Worm (Caenorhabditis elegans) whole organism, dauer: ENCODE measurements around the gene mnk-1.
A peak's percentile ranks its signal among the peaks of the same experiment; 100 is the strongest.

Source experiments
- unc-62 ChIP-seq: sonication (generic microtip); optimal IDR thresholded peaks from 2 replicates; lab custom pipeline; 2017; ENCODE audit warnings: missing biosample characterization, missing genetic modification reagents, missing genetic modification characterization

Gene mnk-1

DNA sequence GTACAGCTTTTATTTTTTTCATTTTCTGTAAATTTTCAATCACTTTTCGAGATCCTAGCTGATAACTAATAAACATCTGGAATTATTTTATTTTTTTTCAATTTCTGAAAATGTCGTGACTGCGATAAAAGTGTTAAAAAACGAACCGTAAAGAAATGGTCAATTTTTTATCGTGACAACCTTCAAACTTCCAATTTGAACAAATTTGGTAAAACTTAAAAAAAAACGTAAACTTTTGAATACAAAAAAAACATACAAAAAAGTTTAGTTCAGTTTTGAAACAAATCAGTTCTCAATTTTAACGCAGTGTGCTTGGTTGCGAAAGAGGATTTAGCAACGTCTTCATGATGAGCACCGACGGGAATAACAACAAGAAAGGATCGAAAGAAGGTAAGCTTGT is 17.1 kb upstream of the mnk-1 start, which contains the start of gene C06A1.3:
TSS of gene C06A1.3 (plus strand) at position 301 of the 400 bp plus-strand sequence.
- no peak for TF ChIP-seq unc-62 (GFP tag; lab: Kevin White, UChicago)

DNA sequence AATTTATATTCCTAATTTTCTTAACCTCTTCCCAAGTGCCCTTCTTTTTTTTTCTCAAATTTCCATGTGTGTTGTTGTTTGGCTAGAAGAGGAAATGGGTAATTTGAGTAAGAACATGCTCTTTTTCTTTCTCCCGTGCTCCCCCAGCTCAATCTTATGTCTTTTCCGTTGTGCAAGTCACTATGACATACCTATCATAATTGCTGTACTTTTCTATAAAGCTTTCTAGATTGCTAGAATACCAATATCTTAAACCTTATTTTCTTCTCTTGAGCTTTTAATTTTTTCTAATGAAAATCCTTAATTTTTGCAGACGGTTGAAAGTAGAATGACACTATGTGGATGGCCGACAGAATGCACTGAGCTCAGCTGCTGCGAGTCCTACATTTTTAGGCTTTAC is 15.5 kb upstream of the mnk-1 start, which contains the start of gene txt-13:
TSS of gene txt-13 (plus strand) at position 301 of the 400 bp plus-strand sequence.
- TF ChIP-seq unc-62 (GFP tag; lab: Kevin White, UChicago) = no peak

DNA sequence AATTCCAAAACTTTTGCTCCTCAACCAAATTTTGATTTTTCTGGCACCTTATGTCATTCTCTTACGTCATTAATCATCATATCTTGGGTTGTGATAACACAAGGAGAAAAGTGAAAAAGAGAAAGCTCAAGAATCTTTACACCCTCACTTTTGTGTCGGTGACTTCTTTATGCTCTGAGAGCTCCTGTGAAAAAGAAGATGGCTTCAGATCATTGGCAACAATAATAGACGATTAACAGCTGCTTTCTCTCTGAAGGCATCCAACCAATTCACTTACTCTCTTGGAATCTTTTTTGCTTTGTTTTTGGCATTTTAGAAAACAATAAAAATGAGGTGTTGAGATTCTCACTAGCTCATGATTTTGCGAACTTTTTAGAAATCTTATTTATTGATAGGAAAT is 14.7 kb upstream of the mnk-1 start:
- no peak for TF ChIP-seq unc-62 (GFP tag; lab: Kevin White, UChicago)

DNA sequence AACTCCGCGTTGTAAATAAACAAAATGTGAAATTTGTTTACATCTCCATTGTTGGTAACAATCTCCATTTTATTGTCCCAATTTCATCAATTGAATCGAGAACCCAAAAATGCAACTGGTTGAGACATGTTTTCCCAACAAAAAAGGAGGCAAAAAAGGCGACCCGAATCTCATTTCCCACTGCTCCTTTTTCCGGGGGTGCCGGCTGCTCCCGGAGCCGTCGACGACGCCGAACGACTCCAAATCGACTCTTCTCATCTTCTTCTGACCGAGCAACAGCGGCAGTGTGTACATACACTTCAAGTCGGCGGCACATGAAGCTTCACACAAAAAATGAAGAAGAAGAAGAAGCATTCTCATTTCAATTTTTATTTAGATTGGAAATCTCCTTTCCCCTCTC is 11.6 kb upstream of the mnk-1 start:
- no peak for TF ChIP-seq unc-62 (GFP tag; lab: Kevin White, UChicago)

DNA sequence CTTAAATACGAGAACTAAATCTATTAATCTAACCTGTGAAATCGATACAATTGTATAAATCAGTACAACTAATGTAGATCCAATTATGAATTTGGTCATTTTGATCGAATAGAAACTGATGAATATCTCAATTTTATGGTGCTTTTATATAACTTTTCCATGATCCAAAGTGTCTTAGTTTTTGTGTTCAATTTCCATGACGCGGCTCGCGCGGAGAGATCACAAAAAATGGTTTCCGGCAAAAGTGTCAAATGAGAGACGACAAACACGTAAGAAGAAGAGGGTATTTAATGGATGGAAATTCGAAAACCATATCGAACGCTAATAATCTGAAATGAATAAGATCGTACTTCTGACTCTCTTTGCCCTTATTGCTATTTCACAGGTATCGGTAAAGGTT is 9.7 kb upstream of the mnk-1 start, which contains the start of the genes C06A1.6 and C06A1.7:
TSS of gene C06A1.6 (minus strand) at position 101 of the 400 bp plus-strand sequence.
TSS of gene C06A1.7 (plus strand) at position 314 of the 400 bp plus-strand sequence.
- no peak for TF ChIP-seq unc-62 (GFP tag; lab: Kevin White, UChicago)

DNA sequence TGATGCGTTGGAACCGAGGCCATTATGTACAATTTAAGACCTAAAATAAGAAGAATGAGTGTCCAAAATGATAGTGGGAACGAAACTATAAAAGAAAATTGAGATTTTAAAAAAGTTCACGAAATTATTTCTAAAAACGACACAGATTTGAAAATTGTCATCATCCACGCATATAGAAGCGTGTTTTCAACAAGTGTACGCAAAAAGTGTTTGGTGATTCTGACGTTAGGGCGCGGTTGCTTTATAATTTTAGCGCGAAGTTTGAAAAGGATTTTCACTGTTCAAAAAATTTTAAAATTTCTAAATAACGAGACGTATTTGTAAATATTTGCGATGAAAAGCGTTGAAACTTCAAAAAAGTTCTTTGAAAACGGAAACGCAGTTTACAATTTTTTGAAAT is 8.5 kb upstream of the mnk-1 start, which contains the start of gene cdc-48.1:
TSS of gene cdc-48.1 (minus strand) at position 40 of the 400 bp plus-strand sequence.
- peak; percentile 74 for TF ChIP-seq unc-62 (GFP tag; lab: Kevin White, UChicago)

DNA sequence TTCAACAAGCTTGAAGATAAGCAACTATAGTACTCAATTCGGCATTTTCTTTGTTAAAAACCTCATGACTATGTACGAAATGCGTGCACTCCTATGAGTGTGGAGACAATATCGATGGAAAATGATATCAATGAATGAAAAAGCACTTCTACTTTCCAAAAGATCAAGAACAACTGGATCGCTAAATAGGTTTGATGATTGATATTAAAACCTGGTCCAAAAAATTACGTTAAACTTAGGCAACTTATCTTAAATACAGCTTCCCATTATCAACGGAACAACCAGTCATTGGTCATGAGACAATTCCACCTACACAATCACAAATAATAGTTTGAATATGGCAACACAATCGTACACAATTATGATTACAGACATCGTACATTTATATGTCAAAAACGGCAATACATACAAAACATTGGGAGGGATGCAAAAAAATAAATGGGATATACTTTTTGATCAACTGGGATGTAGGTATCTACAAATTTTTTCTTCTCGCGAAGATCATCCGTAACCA is 4.9 kb upstream of the mnk-1 start:
- no peak for TF ChIP-seq unc-62 (GFP tag; lab: Kevin White, UChicago)

DNA sequence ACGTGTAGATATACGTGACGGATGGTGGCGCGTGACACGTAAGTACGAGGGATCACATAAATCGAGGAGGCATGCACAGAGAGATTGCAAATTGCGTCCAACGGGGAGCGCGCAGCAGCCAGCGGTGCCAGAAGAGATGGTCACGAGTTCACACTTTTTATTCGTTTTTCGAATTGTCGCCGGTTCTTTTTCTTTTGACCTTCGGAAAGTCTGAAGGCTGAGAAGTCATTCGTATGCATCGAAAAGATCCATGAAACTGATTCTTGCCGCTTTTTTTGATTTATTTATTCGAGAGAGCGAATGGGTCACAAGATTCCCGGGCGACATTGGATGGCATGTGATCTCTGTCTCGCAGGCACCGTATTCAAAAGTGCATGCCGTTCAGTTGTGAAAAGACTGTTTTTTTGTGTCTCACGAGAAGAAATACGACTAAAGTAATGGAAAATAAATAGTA is 4.1 kb upstream of the mnk-1 start:
- no peak for TF ChIP-seq unc-62 (GFP tag; lab: Kevin White, UChicago)

DNA sequence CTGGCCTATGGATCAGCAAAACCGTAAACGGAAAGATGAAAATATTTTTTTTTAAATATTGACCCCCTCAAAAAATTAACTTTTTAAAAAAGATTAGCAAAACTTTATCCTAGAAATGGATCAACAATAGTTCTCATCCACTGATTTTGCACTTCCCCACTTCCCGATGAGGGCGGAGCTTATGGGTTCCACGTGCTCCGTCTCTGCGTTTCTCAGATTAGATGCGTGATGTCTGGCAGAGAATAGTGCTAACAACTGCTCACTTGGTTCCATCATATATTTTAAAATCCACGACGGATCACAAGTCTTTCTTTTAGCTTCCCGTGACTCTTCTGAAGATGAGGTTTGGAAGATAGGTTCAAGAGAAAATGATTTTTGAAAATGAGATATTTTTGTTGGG is 3.5 kb upstream of the mnk-1 start:
- TF ChIP-seq unc-62 (GFP tag; lab: Kevin White, UChicago) = no peak

DNA sequence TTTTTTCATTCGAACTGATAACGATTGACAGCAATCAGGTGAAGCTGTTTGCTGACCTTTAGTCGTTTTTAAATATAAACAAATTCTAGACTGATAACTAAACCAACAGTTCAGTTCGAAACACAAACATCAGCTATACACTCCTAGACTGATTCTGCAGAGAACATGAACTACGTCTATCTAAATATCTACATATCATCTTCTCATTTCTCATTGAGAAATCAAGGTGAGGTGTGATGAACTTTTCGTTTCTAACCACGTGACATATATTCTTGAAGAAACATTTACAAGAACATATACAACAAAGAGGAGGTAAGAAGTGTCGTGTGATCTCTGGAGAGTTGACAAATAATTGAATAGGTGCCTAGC is 2.3 kb upstream of the mnk-1 start:
- no peak for TF ChIP-seq unc-62 (GFP tag; lab: Kevin White, UChicago)

DNA sequence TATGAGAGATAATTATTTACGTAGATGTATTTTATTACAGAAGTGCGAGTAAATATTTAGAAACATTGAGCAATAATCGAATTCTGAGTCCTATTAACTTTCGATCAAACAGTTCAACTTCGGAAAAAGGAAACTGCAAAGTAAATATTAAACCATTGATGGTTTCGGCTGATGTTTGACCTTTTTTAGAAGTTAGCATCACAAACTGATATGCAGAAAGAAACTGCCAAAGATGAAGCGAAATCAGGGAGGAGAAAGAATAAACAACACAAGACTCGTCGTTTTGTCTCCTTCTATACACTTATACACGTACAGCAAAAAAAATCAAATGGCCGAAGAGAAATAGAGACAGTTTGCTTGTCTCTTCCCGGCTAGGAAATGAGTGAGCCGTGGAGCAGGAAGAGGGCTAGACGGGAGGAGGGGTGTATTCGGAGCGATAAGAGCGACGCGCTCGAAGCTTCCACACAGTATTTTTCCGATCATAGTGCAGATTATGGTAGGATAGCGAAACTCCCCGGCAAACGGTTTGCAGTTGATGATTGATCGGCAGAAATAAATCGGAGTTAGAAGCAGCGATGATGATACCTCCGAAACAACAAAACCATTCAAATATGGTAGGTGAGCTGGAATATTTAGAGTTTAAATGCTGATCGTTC is 1.8 kb upstream of the mnk-1 start:
- no peak for TF ChIP-seq unc-62 (GFP tag; lab: Kevin White, UChicago)

DNA sequence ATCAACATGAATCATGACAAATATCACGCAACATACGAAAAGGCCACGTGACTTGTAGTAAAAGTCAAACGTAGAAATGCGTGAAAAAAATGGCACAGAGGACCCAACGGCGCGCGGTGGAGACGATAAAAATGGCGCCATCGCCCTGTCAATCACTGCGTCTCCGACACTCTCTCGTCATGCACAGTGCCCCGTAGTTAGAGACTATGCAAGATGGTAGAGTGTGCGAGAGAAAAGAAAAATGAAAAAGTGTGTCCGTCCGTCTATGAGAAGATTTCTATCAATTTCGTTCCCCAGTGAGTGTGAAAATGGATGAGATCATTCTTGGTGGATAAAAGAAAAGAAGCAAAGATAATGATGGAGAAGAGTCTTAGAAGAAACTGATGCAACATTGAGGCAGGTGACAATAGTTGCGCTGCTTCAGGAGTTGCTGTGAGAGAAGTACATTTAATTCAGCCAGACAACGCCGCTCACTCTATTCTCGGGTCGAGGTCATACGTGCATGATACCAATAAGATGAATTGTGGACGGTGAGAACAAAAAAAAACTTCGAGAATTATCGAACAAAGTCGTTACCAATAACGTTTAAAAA is 736 bp upstream of the mnk-1 start:
- TF ChIP-seq unc-62 (GFP tag; lab: Kevin White, UChicago) = no peak

DNA sequence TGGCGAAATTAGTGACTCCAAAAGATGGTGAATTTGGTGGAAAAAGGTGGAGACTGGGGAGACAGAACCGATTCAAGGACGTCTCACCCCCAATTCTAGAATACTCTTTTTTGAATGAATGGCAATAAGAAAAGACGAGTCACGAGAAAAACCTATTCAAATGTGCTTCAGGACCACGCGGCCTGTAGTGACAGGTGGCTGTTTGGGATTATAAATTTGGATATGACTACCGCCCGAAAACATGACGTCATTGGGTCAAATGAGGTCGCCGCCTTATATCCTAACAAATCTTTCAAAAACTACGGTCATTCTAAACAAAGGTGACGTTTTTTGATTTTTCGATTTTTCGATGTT is 821 bp downstream of the mnk-1 start:
- TF ChIP-seq unc-62 (GFP tag; lab: Kevin White, UChicago) = no peak

DNA sequence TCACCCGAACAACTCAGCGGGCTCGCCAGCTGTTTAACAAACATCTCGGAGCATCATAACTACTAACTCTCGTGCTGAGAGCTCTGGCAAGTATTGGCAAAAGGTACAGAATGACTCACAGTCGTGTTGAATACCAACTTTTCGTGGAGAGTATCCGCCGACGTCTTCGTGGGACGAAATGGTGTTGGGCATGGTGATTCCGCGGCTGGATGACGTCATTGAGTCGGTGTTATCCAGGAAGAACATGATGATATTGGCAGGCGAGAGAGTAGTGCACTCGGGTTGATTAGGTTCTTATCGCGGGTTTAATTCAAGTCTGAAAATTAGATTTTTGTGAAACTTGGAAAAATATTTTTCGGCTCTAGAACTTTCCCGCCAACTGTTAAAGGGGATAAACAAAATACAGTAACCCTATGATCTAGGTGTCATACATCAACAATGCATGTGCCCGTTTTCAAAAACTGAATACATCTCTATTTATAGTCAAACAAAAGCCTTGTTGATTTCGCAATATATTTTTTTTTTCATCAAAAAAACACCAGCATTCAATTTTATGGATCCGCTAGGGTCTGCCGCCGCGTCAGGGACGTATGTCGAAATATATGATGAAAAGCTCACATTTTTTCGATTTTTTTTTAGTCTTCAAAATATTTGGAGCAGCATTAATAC is 1.3 kb downstream of the mnk-1 start:
- TF ChIP-seq unc-62 (GFP tag; lab: Kevin White, UChicago) = no peak

DNA sequence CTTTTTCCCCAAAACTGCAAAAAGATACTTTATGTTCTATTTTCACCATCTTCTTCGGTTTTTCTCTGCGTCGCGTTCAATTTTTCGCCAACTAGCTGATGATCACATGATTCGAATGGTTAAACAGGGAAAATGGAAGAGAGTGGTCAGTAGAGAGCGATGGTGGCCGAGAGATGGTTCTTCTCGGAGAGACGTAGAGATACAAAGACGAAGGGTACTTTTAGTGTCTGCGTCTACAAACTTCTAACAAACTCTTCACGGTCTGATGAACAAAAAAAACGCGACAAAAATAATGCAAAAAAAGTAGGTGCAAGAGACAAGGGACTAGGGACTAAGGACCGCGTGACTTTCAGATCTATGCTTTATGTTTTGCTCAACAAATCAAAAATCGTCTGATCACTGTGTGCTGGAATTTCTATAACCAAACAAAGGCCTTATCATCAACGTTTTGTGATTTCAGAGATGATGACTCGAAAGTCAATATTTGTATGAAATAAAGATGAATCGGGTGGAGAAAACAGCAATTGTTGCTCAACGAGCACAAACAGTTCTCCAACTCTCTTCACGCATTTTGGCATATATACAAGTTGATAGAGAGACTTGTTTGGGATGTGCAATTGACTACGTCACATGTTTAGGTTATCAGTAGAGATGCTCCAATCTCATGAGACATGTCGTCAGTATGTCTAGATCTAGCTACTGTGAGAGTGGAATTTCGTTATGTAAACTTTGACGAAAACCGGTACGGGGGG is 2.7 kb downstream of the mnk-1 start:
- peak; percentile 36 for TF ChIP-seq unc-62 (GFP tag; lab: Kevin White, UChicago)
